1 fruit fly cellular context compared by ENCODE assay signal in the genomic region with DNA sequence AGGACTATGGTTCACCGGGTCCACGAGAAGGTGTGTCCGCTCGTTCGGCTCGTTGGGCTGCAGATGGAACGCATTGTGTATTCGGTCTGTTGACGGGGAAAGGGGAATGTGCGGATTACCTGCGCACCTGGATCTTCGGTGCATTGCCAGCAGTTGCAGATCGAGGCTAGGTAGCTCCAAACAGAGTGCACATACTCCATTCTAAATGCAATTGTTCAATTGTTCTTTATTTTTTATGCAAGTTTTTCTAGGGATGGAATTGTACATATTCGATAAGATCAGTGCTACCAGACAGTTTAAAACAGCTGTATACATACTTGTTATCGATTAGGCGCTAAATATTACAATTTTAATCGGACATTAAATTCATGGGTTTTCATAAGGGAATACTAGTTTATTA.
TF ChIP-seq lines count a peak whose summit lies in the region.

A gene (minus strand): TSS at position 268 of the 400 bp plus-strand sequence.

TF ChIP-seq in whole organism, embryonic, 481 proteins besides CTCF, POLR2A, EP300 and RAD21 (continued from another document):
- TF ChIP-seq D (optimal IDR thresholded peaks at IDR 0.05; lab: Kevin White, UChicago) (peak; percentile 73), D (GFP tag; optimal IDR thresholded peaks at IDR 0.05; lab: Kevin White, UChicago) (no peak), hkb (optimal IDR thresholded peaks at IDR 0.05; lab: Kevin White, UChicago) (no peak), hkb (GFP tag; IDR thresholded peaks at IDR 0.05; lab: Robert Waterston, UW) (no peak), grn (GFP tag; optimal IDR thresholded peaks at IDR 0.05; lab: Kevin White, UChicago) (no peak), fd64A (GFP tag; optimal IDR thresholded peaks at IDR 0.05; lab: Kevin White, UChicago) (no peak), CG2202 (tag; optimal IDR thresholded peaks at IDR 0.05; lab: Kevin White, UChicago) (no peak), E2f2 (GFP tag; IDR thresholded peaks at IDR 0.05; lab: Robert Waterston, UW) (peak; percentile 96), crp (GFP tag; optimal IDR thresholded peaks at IDR 0.05; lab: Kevin White, UChicago) (peak in 1 of 2 experiments; percentile 80), CG2875 (GFP tag; optimal IDR thresholded peaks at IDR 0.05; lab: Kevin White, UChicago) (no peak), zen (tag; optimal IDR thresholded peaks at IDR 0.05; lab: Kevin White, UChicago) (no peak), MESR4 (GFP tag; optimal IDR thresholded peaks at IDR 0.05; lab: Kevin White, UChicago) (peak; percentile 94), CG16813 (GFP tag; IDR thresholded peaks at IDR 0.05; lab: Robert Waterston, UW; ENCODE audit: partially characterized antibody) (peak; percentile 40; the same call in 1 of the 3 replicates), gcm2 (GFP tag; optimal IDR thresholded peaks at IDR 0.05; lab: Kevin White, UChicago) (no peak), nerfin-2 (GFP tag; IDR thresholded peaks at IDR 0.05; lab: Robert Waterston, UW; ENCODE audit: partially characterized antibody) (peak; percentile 10; the same call in 1 of the 2 replicates), Eip74EF (GFP tag; optimal IDR thresholded peaks at IDR 0.05; lab: Kevin White, UChicago) (no peak), Dref (GFP tag; IDR thresholded peaks at IDR 0.05; lab: Robert Waterston, UW) (peak; percentile 90)
TF ChIP-seq in whole organism, embryonic: peak in this region for 27.
